Worm (Caenorhabditis elegans): ENCODE measurements around the gene T07H3.7.
A peak's percentile ranks its signal among the peaks of the same experiment; 100 is the strongest.

T07H3.7 gene

ce11 chrII:1571032-1571431 lies 18.7 kb downstream of the T07H3.7 start, which contains the start of gene fbxb-46:
fbxb-46 (minus strand) TSS chrII:1571132.
- TF ChIP-seq zip-11 (GFP tag; IDR thresholded peaks at IDR 0.05) (no peak), lin-1 (GFP tag; IDR thresholded peaks at IDR 0.05) (no peak), T26A8.4 (GFP tag; IDR thresholded peaks at IDR 0.05) (no peak), egl-43 (GFP tag; IDR thresholded peaks at IDR 0.05) (no peak), daf-19 (GFP tag; conservative IDR thresholded peaks at IDR 0.05) (no peak), ces-1 (GFP tag; optimal IDR thresholded peaks at IDR 0.05) (no peak), lin-13 (GFP tag; optimal IDR thresholded peaks at IDR 0.05) (no peak), nhr-77 (tag; optimal IDR thresholded peaks at IDR 0.05) (no peak)

DNA sequence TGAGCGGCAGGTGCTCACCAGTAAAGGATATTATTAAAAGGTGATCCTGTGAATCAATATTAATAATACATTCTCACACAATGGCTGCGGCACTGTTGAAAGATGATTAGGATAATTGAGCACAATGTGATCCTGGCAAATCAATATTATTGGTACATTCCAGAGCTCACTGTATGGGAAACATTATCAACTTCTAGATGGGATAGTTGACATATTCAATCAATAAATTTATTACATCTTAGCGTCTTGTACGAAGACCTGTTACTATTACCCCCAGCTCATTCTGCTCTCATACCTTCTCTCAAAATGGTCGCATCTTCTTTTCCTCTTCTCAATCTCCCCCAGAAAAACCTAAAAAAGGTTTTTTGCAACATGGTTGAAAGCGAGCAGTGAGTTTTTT lies 21.5 kb downstream of the T07H3.7 start, which contains the start of gene fbxb-49:
Gene fbxb-49 (plus strand): TSS at position 301 of the 400 bp plus-strand sequence.
- TF ChIP-seq nhr-76 (tag; optimal IDR thresholded peaks at IDR 0.05) (no peak), hlh-11 (tag; optimal IDR thresholded peaks at IDR 0.05) (no peak), gei-8 (GFP tag; optimal IDR thresholded peaks at IDR 0.05) (no peak), aha-1 (tag) (peak; percentile 71), php-3 (GFP tag; IDR thresholded peaks at IDR 0.05) (no peak), fos-1 (tag; optimal IDR thresholded peaks at IDR 0.05) (no peak), daf-12 (tag; optimal IDR thresholded peaks at IDR 0.05) (no peak), F26F4.8 (GFP tag; conservative IDR thresholded peaks at IDR 0.05) (no peak), zip-11 (GFP tag; IDR thresholded peaks at IDR 0.05) (no peak)

DNA sequence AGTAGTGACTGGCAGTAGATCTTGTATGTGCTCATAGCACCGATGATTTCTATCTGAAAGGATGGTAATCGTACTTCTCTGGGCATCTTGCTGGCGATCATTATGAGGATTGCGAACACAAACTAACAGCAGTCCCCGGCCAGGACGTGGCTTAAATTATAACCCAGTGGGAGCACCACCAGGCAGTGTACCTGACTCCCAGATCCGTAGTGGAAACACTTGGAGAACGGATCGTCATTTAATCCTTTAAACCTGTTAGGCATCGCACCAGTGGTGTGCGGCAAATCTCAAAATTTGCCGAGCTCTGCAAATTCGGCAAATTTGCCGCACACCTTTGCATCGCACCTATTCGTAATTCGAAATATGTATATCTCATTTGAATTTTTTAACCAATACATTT lies 22.1 kb downstream of the T07H3.7 start, which contains the start of gene K05F6.8:
Gene K05F6.8 (minus strand): TSS at position 101 of the 400 bp plus-strand sequence.
- TF ChIP-seq lin-1 (GFP tag; IDR thresholded peaks at IDR 0.05) (no peak), ctbp-1 (GFP tag; IDR thresholded peaks at IDR 0.05) (no peak), nhr-25 (tag; optimal IDR thresholded peaks at IDR 0.05; ENCODE audit: borderline replicate concordance, insufficient read depth) (no peak), tag-97 (GFP tag; IDR thresholded peaks at IDR 0.05) (no peak), egl-27 (tag; optimal IDR thresholded peaks at IDR 0.05) (no peak), fos-1 (tag; optimal IDR thresholded peaks at IDR 0.05) (no peak), zip-2 (tag; optimal IDR thresholded peaks at IDR 0.05) (no peak), nhr-237 (tag; optimal IDR thresholded peaks at IDR 0.05) (no peak), unc-62 (GFP tag; optimal IDR thresholded peaks at IDR 0.05 in 1 of 2) (no peak), unc-62 (tag; optimal IDR thresholded peaks at IDR 0.05) (no peak), unc-130 (GFP tag; optimal IDR thresholded peaks at IDR 0.05) (no peak), hlh-11 (tag; optimal IDR thresholded peaks at IDR 0.05) (no peak), T20F7.1 (GFP tag; optimal IDR thresholded peaks at IDR 0.05) (no peak), aha-1 (tag) (no peak), dmd-6 (GFP tag; IDR thresholded peaks at IDR 0.05) (no peak), lin-38 (GFP tag; IDR thresholded peaks at IDR 0.05) (no peak), R02D3.7 (tag; optimal IDR thresholded peaks at IDR 0.05) (no peak), madf-5 (GFP tag; IDR thresholded peaks at IDR 0.05) (no peak), snpc-4 (tag; optimal IDR thresholded peaks at IDR 0.05) (no peak), pha-4 (GFP tag; IDR thresholded peaks at IDR 0.05) (no peak), pha-4 (tag; optimal IDR thresholded peaks at IDR 0.05) (no peak), lin-39 (tag; optimal IDR thresholded peaks at IDR 0.05) (no peak)

DNA sequence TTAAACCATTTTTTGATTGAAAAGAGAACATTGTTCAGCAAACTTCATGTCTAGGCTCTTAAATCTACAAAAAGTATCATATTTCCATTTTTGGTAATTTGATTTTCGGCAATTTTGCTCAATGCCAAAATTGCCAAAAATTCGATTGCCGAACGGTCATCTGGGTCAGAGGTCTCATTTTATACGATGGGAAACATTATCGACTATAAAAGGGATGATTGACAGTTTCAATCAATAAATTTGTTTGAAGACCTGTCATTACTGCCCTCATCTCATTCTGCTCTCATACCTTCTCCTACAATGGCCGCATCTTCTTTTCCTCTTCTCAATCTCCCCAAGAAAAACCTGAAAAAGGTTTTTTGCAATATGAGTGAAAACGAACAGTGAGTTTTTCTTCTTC lies 27.9 kb downstream of the T07H3.7 start, which contains the start of gene K05F6.14:
Gene K05F6.14 (plus strand): TSS at position 301 of the 400 bp plus-strand sequence.
- TF ChIP-seq sdz-12 (GFP tag; optimal IDR thresholded peaks at IDR 0.05) = no peak
- TF ChIP-seq pqm-1 (tag; optimal IDR thresholded peaks at IDR 0.05) = no peak
- TF ChIP-seq pha-4 (GFP tag; IDR thresholded peaks at IDR 0.05) = no peak
- no peak for TF ChIP-seq pha-4 (tag; optimal IDR thresholded peaks at IDR 0.05)
- no peak for TF ChIP-seq nhr-76 (tag; optimal IDR thresholded peaks at IDR 0.05)
- no peak for TF ChIP-seq ZK546.5 (tag; optimal IDR thresholded peaks at IDR 0.05)
- no peak for TF ChIP-seq tra-1 (GFP tag; IDR thresholded peaks at IDR 0.05)
